Fruit fly (Drosophila melanogaster) whole organism, wandering third instar larva: ENCODE data around the gene CG32669.

ENCODE experiments used
- brk ChIP-seq: fragments of 200-800 bp; sonication (Bioruptor generic); optimal IDR thresholded peaks from 2 replicates; lab custom pipeline; 2016; ENCODE audit warnings: missing biosample characterization, mild to moderate bottlenecking, missing genetic modification characterization
- dmrt93B ChIP-seq: fragments of 200-800 bp; sonication (Bioruptor generic); optimal IDR thresholded peaks from 2 replicates; lab custom pipeline; 2018; ENCODE audit warnings: missing biosample characterization, mild to moderate bottlenecking, missing genetic modification characterization
- dsf ChIP-seq: sonication (Bioruptor generic); optimal IDR thresholded peaks from 2 replicates; lab custom pipeline; 2016; ENCODE audit warnings: missing biosample characterization, missing genetic modification characterization, borderline replicate concordance
- usp ChIP-seq: fragments of >200 bp; optimal IDR thresholded peaks from 2 replicates; lab custom pipeline; 2017; ENCODE audit warnings: missing biosample characterization, missing genetic modification characterization

DNA sequence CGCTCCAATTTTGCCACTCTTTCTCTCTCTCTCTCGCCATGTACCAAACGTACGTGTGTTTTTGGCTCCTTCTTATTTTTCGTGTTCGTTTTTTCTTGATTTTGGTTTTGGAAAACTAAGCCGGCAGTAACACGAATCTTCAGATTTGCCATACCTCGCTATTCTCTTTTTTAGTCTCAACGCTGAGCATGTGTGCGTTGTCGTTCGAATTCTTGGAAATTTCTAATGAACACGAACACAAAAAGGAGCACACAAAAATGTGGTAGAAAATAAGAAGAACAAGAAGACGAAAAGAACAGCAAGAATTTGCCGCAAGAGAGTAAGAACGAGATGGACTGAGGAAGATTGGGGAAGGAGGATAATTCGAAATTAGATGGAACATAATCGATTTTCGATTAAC lies 36.2 kb downstream of the CG32669 start:
- TF ChIP-seq brk (GFP tag; lab: Kevin White, UChicago) (no peak), dmrt93B (GFP tag; lab: Kevin White, UChicago) (no peak), usp (no peak), dsf (GFP tag; lab: Kevin White, UChicago) (no peak)
